Fruit fly (Drosophila melanogaster) whole organism, embryonic: ENCODE data around the gene mio.
A peak's percentile ranks its signal among the peaks of the same experiment; 100 is the strongest.

Experiments used
- Abd-B ChIP-seq: fragments of 200-800 bp; sonication (Bioruptor generic); optimal IDR thresholded peaks from 2 replicates; lab custom pipeline; 2018; ENCODE audit warnings: missing biosample characterization, mild to moderate bottlenecking, missing genetic modification characterization, moderate library complexity
- B-H1 ChIP-seq: fragments of 200-800 bp; sonication (Bioruptor generic); IDR thresholded peaks from 3 replicates; pipeline ENCODE4 v1.3.6; 2022; ENCODE audit warnings: missing biosample characterization, missing genetic modification characterization
- Blimp-1 ChIP-seq: fragments of 200-800 bp; sonication (Bioruptor generic); optimal IDR thresholded peaks from 3 replicates; lab custom pipeline; 2018; ENCODE audit warnings: missing biosample characterization, missing genetic modification characterization, mild to moderate bottlenecking, moderate library complexity, missing genetic modification reagents
- C15 ChIP-seq: fragments of 200-800 bp; sonication (Bioruptor generic); IDR thresholded peaks from 3 replicates; pipeline ENCODE4 v1.3.6; 2022; ENCODE audit warnings: missing biosample characterization, missing genetic modification characterization
- CG11456 ChIP-seq: fragments of 200-800 bp; sonication (Bioruptor generic); IDR thresholded peaks from 3 replicates; pipeline ENCODE4 v1.3.6; 2022; ENCODE audit warnings: missing biosample characterization, missing genetic modification characterization
- CG12769 ChIP-seq: fragments of 200-800 bp; sonication (Bioruptor generic); optimal IDR thresholded peaks from 2 replicates; lab custom pipeline; 2019; ENCODE audit warnings: missing biosample characterization, mild to moderate bottlenecking, missing genetic modification characterization, moderate library complexity
- CG13296 ChIP-seq: fragments of 200-800 bp; sonication (Bioruptor generic); optimal IDR thresholded peaks from 3 replicates; lab custom pipeline; 2018; ENCODE audit warnings: missing biosample characterization, mild to moderate bottlenecking, missing genetic modification characterization
- CG15514 ChIP-seq: fragments of 200-800 bp; sonication (Bioruptor generic); optimal IDR thresholded peaks from 3 replicates; lab custom pipeline; 2017; ENCODE audit warnings: missing biosample characterization, missing genetic modification characterization, mild to moderate bottlenecking, moderate library complexity, missing genetic modification reagents
- CG17568 ChIP-seq: fragments of 200-800 bp; sonication (Bioruptor generic); optimal IDR thresholded peaks from 2 replicates; lab custom pipeline; 2018; ENCODE audit warnings: missing biosample characterization, mild to moderate bottlenecking, missing genetic modification characterization, moderate library complexity
- CG18262 ChIP-seq: fragments of 200-800 bp; optimal IDR thresholded peaks from 3 replicates; lab custom pipeline; 2019; ENCODE audit warnings: missing biosample characterization, mild to moderate bottlenecking, missing genetic modification characterization, moderate library complexity
- CG1832 ChIP-seq: fragments of 200-800 bp; sonication (Bioruptor generic); optimal IDR thresholded peaks from 2 replicates; lab custom pipeline; 2017; ENCODE audit warnings: missing biosample characterization, mild to moderate bottlenecking, missing genetic modification characterization, inconsistent platforms
- CG2875 ChIP-seq: fragments of 200-800 bp; sonication (Bioruptor generic); optimal IDR thresholded peaks from 2 replicates; lab custom pipeline; 2017; ENCODE audit warnings: missing biosample characterization, mild to moderate bottlenecking, missing genetic modification characterization, missing genetic modification reagents
- CG3163 ChIP-seq: fragments of 200-800 bp; sonication (Bioruptor generic); optimal IDR thresholded peaks from 3 replicates; lab custom pipeline; 2016; ENCODE audit warnings: missing biosample characterization, missing genetic modification characterization
- CG5180 ChIP-seq: fragments of 200-800 bp; sonication (Bioruptor generic); optimal IDR thresholded peaks from 3 replicates; lab custom pipeline; 2017; ENCODE audit warnings: missing biosample characterization, missing genetic modification characterization, mild to moderate bottlenecking, moderate library complexity, missing genetic modification reagents
- CG5245 ChIP-seq: fragments of 200-800 bp; sonication (Bioruptor generic); optimal IDR thresholded peaks from 3 replicates; lab custom pipeline; 2016; ENCODE audit warnings: missing biosample characterization, missing genetic modification characterization
- CG7271 ChIP-seq: fragments of 200-800 bp; sonication (Bioruptor generic); optimal IDR thresholded peaks from 2 replicates; lab custom pipeline; 2018; ENCODE audit warnings: missing biosample characterization, mild to moderate bottlenecking, missing genetic modification characterization, moderate library complexity
- CG7786 ChIP-seq: fragments of 200-800 bp; sonication (Bioruptor generic); optimal IDR thresholded peaks from 2 replicates; lab custom pipeline; 2016; ENCODE audit warnings: missing biosample characterization, missing genetic modification characterization
- CG8359 ChIP-seq: fragments of 200-800 bp; sonication (Bioruptor generic); optimal IDR thresholded peaks from 2 replicates; lab custom pipeline; 2017; ENCODE audit warnings: missing biosample characterization, mild to moderate bottlenecking, missing genetic modification characterization, borderline replicate concordance
- CG8944 ChIP-seq: fragments of 200-800 bp; sonication (Bioruptor generic); optimal IDR thresholded peaks from 3 replicates; lab custom pipeline; 2016; ENCODE audit warnings: missing biosample characterization, missing genetic modification characterization
- CG9437 ChIP-seq: fragments of 200-800 bp; sonication (Bioruptor generic); optimal IDR thresholded peaks from 2 replicates; lab custom pipeline; 2018; ENCODE audit warnings: missing biosample characterization, mild to moderate bottlenecking, missing genetic modification characterization
- D19A ChIP-seq: fragments of 200-800 bp; optimal IDR thresholded peaks from 3 replicates; lab custom pipeline; 2019; ENCODE audit warnings: missing biosample characterization, mild to moderate bottlenecking, missing genetic modification characterization, moderate library complexity
- Dfd ChIP-seq, 2 experiments: fragments of >200 bp; optimal IDR thresholded peaks; 2 replicates each; lab custom pipeline; 2017; ENCODE audit warnings: missing biosample characterization in 2 of 2, missing genetic modification characterization in 2 of 2
- Elba2 ChIP-seq: fragments of 200-800 bp; sonication (Bioruptor generic); optimal IDR thresholded peaks from 3 replicates; lab custom pipeline; 2016; ENCODE audit warnings: missing biosample characterization, missing genetic modification characterization
- Fer2 ChIP-seq: fragments of 200-800 bp; sonication (Bioruptor generic); optimal IDR thresholded peaks from 2 replicates; lab custom pipeline; 2018; ENCODE audit warnings: missing biosample characterization, mild to moderate bottlenecking, missing genetic modification characterization, moderate library complexity
- Hr51 ChIP-seq, 2 experiments: fragments of 200-800 bp; sonication (Bioruptor generic); optimal IDR thresholded peaks; 2 replicates in 1 of 2; 3 replicates in 1 of 2; lab custom pipeline; 2016 to 2018; ENCODE audit warnings: missing biosample characterization in 2 of 2, missing genetic modification characterization in 2 of 2, mild to moderate bottlenecking in 1 of 2, moderate library complexity in 1 of 2
- Mad ChIP-seq: fragments of 200-800 bp; sonication (Bioruptor generic); optimal IDR thresholded peaks from 2 replicates; lab custom pipeline; 2016; ENCODE audit warnings: missing biosample characterization, missing genetic modification characterization
- Mes4 ChIP-seq: fragments of 200-800 bp; sonication (Bioruptor generic); optimal IDR thresholded peaks from 2 replicates; lab custom pipeline; 2016; ENCODE audit warnings: missing biosample characterization, missing genetic modification characterization
- Sry-β ChIP-seq: fragments of 200-800 bp; sonication (Bioruptor generic); optimal IDR thresholded peaks from 2 replicates; lab custom pipeline; 2018; ENCODE audit warnings: missing biosample characterization, mild to moderate bottlenecking, missing genetic modification characterization, moderate library complexity
- Trl ChIP-seq, 3 experiments: fragments of >200 bp in 2 of 3; fragments of 200-800 bp in 1 of 3; sonication (Bioruptor generic) in 1 of 3; optimal IDR thresholded peaks; 2 replicates in 1 of 3; 3 replicates in 2 of 3; lab custom pipeline; 2016 to 2017; ENCODE audit warnings: missing biosample characterization in 1 of 3, missing genetic modification characterization in 1 of 3
- Usf ChIP-seq: fragments of 200-800 bp; sonication (Bioruptor generic); optimal IDR thresholded peaks from 2 replicates; lab custom pipeline; 2017; ENCODE audit warnings: missing genotype, missing biosample characterization, missing genetic modification characterization
- Vsx1 ChIP-seq: fragments of 200-800 bp; sonication (Bioruptor generic); optimal IDR thresholded peaks from 2 replicates; lab custom pipeline; 2017; ENCODE audit warnings: missing biosample characterization, mild to moderate bottlenecking, missing genetic modification characterization, missing genetic modification reagents
- amos ChIP-seq: fragments of 200-800 bp; sonication (Bioruptor generic); IDR thresholded peaks from 2 replicates; pipeline ENCODE4 v1.3.6; 2022; ENCODE audit warnings: missing biosample characterization, missing genetic modification characterization; ENCODE audit not compliant: partially characterized antibody
- bcd ChIP-seq: fragments of 200-800 bp; sonication (Bioruptor generic); optimal IDR thresholded peaks from 2 replicates; lab custom pipeline; 2017; ENCODE audit warnings: missing biosample characterization, mild to moderate bottlenecking, missing genetic modification characterization
- bowl ChIP-seq: fragments of 200-800 bp; sonication (Bioruptor generic); IDR thresholded peaks from 2 replicates; pipeline ENCODE4 v1.3.6; 2022; ENCODE audit warnings: missing biosample characterization, missing genetic modification characterization
- bsh ChIP-seq, 2 experiments: fragments of 200-800 bp; sonication (Bioruptor generic); optimal IDR thresholded peaks; 2 replicates each; lab custom pipeline; 2017 to 2018; ENCODE audit warnings: mild to moderate bottlenecking in 2 of 2, missing biosample characterization in 2 of 2, missing genetic modification characterization in 2 of 2, moderate library complexity in 1 of 2
- cato ChIP-seq: fragments of 200-800 bp; sonication (Bioruptor generic); optimal IDR thresholded peaks from 2 replicates; lab custom pipeline; 2016; ENCODE audit warnings: missing biosample characterization, missing genetic modification characterization, borderline replicate concordance
- cg ChIP-seq: fragments of 200-800 bp; sonication (Bioruptor generic); optimal IDR thresholded peaks from 3 replicates; lab custom pipeline; 2019; ENCODE audit warnings: missing biosample characterization, mild to moderate bottlenecking, missing genetic modification characterization, moderate library complexity
- chif ChIP-seq, 2 experiments: fragments of 200-800 bp; sonication (Bioruptor generic); optimal IDR thresholded peaks; 3 replicates each; lab custom pipeline; 2016; ENCODE audit warnings: missing biosample characterization in 2 of 2, missing genetic modification characterization in 2 of 2
- crol ChIP-seq: fragments of 200-800 bp; sonication (Bioruptor generic); IDR thresholded peaks from 2 replicates; pipeline ENCODE4 v1.3.6; 2022; ENCODE audit warnings: missing biosample characterization, missing genetic modification characterization
- da ChIP-seq: fragments of 200-800 bp; sonication (Bioruptor generic); optimal IDR thresholded peaks from 2 replicates; lab custom pipeline; 2016; ENCODE audit warnings: missing biosample characterization, missing genetic modification characterization
- fd64A ChIP-seq: fragments of 200-800 bp; sonication (Bioruptor generic); optimal IDR thresholded peaks from 3 replicates; lab custom pipeline; 2018; ENCODE audit warnings: missing biosample characterization, mild to moderate bottlenecking, missing genetic modification characterization
- hb ChIP-seq: fragments of 200-800 bp; sonication (Bioruptor generic); IDR thresholded peaks from 3 replicates; pipeline ENCODE4 v1.3.6; 2022; ENCODE audit warnings: missing biosample characterization, missing genetic modification characterization; ENCODE audit not compliant: partially characterized antibody
- ind ChIP-seq: fragments of 200-800 bp; sonication (Bioruptor generic); optimal IDR thresholded peaks from 3 replicates; lab custom pipeline; 2016; ENCODE audit warnings: missing biosample characterization, missing genetic modification characterization
- jing ChIP-seq: fragments of 200-800 bp; sonication (Bioruptor generic); optimal IDR thresholded peaks from 2 replicates; lab custom pipeline; 2018; ENCODE audit warnings: missing biosample characterization, mild to moderate bottlenecking, missing genetic modification characterization
- lola ChIP-seq, 3 experiments: fragments of >200 bp in 2 of 3; fragments of 200-800 bp in 1 of 3; sonication (Bioruptor generic) in 1 of 3; optimal IDR thresholded peaks; 2 replicates each; lab custom pipeline; 2017 to 2019; ENCODE audit warnings: missing biosample characterization in 3 of 3, missing genetic modification characterization in 3 of 3, mild to moderate bottlenecking in 1 of 3, moderate library complexity in 1 of 3
- pita ChIP-seq: fragments of 200-800 bp; sonication (Bioruptor generic); optimal IDR thresholded peaks from 2 replicates; lab custom pipeline; 2017; ENCODE audit warnings: missing biosample characterization, mild to moderate bottlenecking, missing genetic modification characterization
- so ChIP-seq: fragments of 200-800 bp; sonication (Bioruptor generic); IDR thresholded peaks from 3 replicates; pipeline ENCODE4 v1.3.6; 2022; ENCODE audit warnings: missing biosample characterization, missing genetic modification characterization
- toy ChIP-seq: fragments of 200-800 bp; sonication (Bioruptor generic); IDR thresholded peaks from 2 replicates; pipeline ENCODE4 v1.3.6; 2022; ENCODE audit warnings: missing biosample characterization, missing genetic modification characterization
- zf30C ChIP-seq: fragments of 200-800 bp; sonication (Bioruptor generic); optimal IDR thresholded peaks from 3 replicates; lab custom pipeline; 2018; ENCODE audit warnings: missing biosample characterization, mild to moderate bottlenecking, missing genetic modification characterization

Gene mio

DNA sequence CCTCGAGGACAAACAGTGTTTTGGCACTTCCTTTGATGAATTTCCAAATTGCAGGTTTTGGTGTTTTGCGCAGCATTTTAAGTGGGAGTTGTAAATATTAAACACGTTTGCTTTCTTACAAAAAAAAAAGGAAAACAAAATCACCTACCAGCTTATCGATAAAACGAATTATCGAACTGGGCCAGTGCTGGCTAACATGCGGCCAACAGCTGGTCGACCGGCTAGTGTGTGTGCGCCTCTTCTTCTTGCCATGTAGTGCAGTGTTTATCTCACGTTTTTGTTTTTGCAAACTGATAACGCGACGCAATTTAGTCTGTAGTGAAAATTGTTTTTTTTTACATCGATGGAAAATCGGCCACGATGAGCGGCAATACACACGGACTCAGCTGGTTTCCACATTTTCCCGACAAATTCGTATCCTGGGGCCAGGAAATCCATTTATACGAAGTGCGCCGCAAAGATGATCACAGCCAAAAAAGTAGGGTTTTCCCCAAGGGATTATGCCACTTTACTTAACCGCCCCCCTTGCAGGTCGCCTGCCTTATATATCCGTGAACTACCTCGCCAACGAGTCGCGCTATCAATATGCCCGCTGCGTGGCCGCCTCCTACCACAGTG, at the start of gene mio, which contains the start of the genes CG15386 and CG42371 (continued):
- TF ChIP-seq B-H1 (no peak), jing (GFP tag; lab: Kevin White, UChicago) (no peak), Sry-β (GFP tag; lab: Kevin White, UChicago) (no peak), CG8359 (no peak), CG18262 (no peak), CG5245 (GFP tag; lab: Kevin White, UChicago) (no peak), Usf (GFP tag; lab: Kevin White, UChicago) (no peak), CG2875 (GFP tag; lab: Kevin White, UChicago) (no peak), Mes4 (no peak), toy (no peak), CG9437 (no peak), D19A (tag; lab: Kevin White, UChicago) (no peak), Fer2 (tag; lab: Kevin White, UChicago) (no peak), CG1832 (GFP tag; lab: Kevin White, UChicago) (no peak), CG12769 (tag; lab: Kevin White, UChicago) (no peak), crol (GFP tag; lab: Robert Waterston, UW) (no peak), so (GFP tag; lab: Robert Waterston, UW) (no peak), Mad (GFP tag; lab: Kevin White, UChicago) (no peak), CG17568 (GFP tag; lab: Kevin White, UChicago) (no peak), CG11456 (GFP tag; lab: Robert Waterston, UW) (no peak), Abd-B (GFP tag; lab: Kevin White, UChicago) (no peak), ind (GFP tag; lab: Kevin White, UChicago) (no peak), bowl (GFP tag; lab: Robert Waterston, UW) (no peak), Elba2 (GFP tag; lab: Kevin White, UChicago) (no peak), CG3163 (GFP tag; lab: Kevin White, UChicago) (no peak), zf30C (GFP tag; lab: Kevin White, UChicago) (no peak), Vsx1 (GFP tag; lab: Kevin White, UChicago) (no peak), Hr51 (GFP tag; optimal IDR thresholded peaks at IDR 0.05; lab: Kevin White, UChicago) (no peak), CG15514 (peak; percentile 34), cg (GFP tag; lab: Kevin White, UChicago) (peak; percentile 71), da (no peak), Trl (optimal IDR thresholded peaks at IDR 0.05; lab: Kevin White, UChicago) (no peak), Trl (GFP tag; optimal IDR thresholded peaks at IDR 0.05; lab: Kevin White, UChicago) (peak; percentile 41), Blimp-1 (GFP tag; lab: Kevin White, UChicago) (no peak), amos (GFP tag; lab: Robert Waterston, UW) (peak; percentile 55; the same call in 1 of the 2 replicates), chif (GFP tag; optimal IDR thresholded peaks at IDR 0.05; lab: Kevin White, UChicago) (no peak), CG8944 (GFP tag; lab: Kevin White, UChicago) (no peak), pita (GFP tag; lab: Kevin White, UChicago) (no peak), hb (GFP tag; lab: Robert Waterston, UW) (no peak), C15 (GFP tag; lab: Robert Waterston, UW) (no peak), CG13296 (no peak), lola (GFP tag; optimal IDR thresholded peaks at IDR 0.05; lab: Kevin White, UChicago) (no peak), CG7271 (no peak), CG5180 (GFP tag; lab: Kevin White, UChicago) (no peak), cato (GFP tag; lab: Kevin White, UChicago) (no peak), Dfd (GFP tag; optimal IDR thresholded peaks at IDR 0.05; lab: Kevin White, UChicago) (no peak), CG7786 (GFP tag; lab: Kevin White, UChicago) (no peak), fd64A (no peak), bsh (GFP tag; optimal IDR thresholded peaks at IDR 0.05; lab: Kevin White, UChicago) (no peak), bcd (GFP tag; lab: Kevin White, UChicago) (no peak)
